Worm (Caenorhabditis elegans) whole organism, late embryonic: ENCODE data around the gene fbxb-92.

Source experiments
- ahr-1 ChIP-seq: sonication (generic microtip); optimal IDR thresholded peaks from 2 replicates; lab custom pipeline; 2016; ENCODE audit warnings: missing genetic modification characterization, missing compliant biosample characterization
- dve-1 ChIP-seq: sonication (generic microtip); optimal IDR thresholded peaks from 2 replicates; lab custom pipeline; 2017; ENCODE audit warnings: antibody characterized with exemption, mild to moderate bottlenecking, missing genetic modification characterization, missing compliant biosample characterization
- fkh-10 ChIP-seq: fragments of 150-350 bp; optimal IDR thresholded peaks from 2 replicates; lab custom pipeline; 2014; ENCODE audit warnings: missing biosample characterization, missing genetic modification reagents, missing genetic modification characterization
- lim-6 ChIP-seq: sonication (generic microtip); optimal IDR thresholded peaks from 2 replicates; lab custom pipeline; 2016; ENCODE audit warnings: missing genetic modification characterization, missing compliant biosample characterization
- nfya-1 ChIP-seq: sonication (generic microtip); optimal IDR thresholded peaks from 2 replicates; lab custom pipeline; 2017; ENCODE audit warnings: missing genetic modification characterization, mild to moderate bottlenecking, missing compliant biosample characterization, antibody characterized with exemption, moderate library complexity
- pag-3 ChIP-seq: sonication (generic microtip); optimal IDR thresholded peaks from 2 replicates; lab custom pipeline; 2016; ENCODE audit warnings: missing compliant biosample characterization, missing genetic modification characterization, borderline replicate concordance
- pha-4 ChIP-seq: fragments of 150-350 bp; optimal IDR thresholded peaks from 2 replicates; lab custom pipeline; 2018; ENCODE audit warnings: missing biosample characterization, missing genetic modification reagents, missing genetic modification characterization
- pqm-1 ChIP-seq: sonication (generic microtip); optimal IDR thresholded peaks from 2 replicates; lab custom pipeline; 2016; ENCODE audit warnings: missing genetic modification characterization, missing compliant biosample characterization
- rnt-1 ChIP-seq: sonication (generic microtip); optimal IDR thresholded peaks from 2 replicates; lab custom pipeline; 2016; ENCODE audit warnings: missing genetic modification characterization, missing compliant biosample characterization
- tbx-2 ChIP-seq: sonication (generic microtip); optimal IDR thresholded peaks from 2 replicates; lab custom pipeline; 2016; ENCODE audit warnings: missing genetic modification characterization, missing compliant biosample characterization

ce11 chrII:3709255-3709654 is 38.0 kb downstream of the fbxb-92 start, which contains the start of gene srx-110:
- TF ChIP-seq lim-6 (tag; lab: Kevin White, UChicago) (no peak), ahr-1 (tag; lab: Kevin White, UChicago) (no peak), pag-3 (tag; lab: Kevin White, UChicago) (no peak), nfya-1 (no peak), pqm-1 (tag; lab: Kevin White, UChicago) (no peak), pha-4 (tag; lab: Kevin White, UChicago) (no peak), dve-1 (tag; lab: Kevin White, UChicago) (no peak), rnt-1 (tag; lab: Kevin White, UChicago) (no peak), tbx-2 (tag; lab: Kevin White, UChicago) (no peak), fkh-10 (GFP tag; lab: Kevin White, UChicago) (no peak)
